Fruit fly (Drosophila melanogaster): ENCODE results near the gene CG1662.

The CG1662 gene

dm6 chrX:13383770-13384169 lies 3.6 kb upstream of the CG1662 start (continued):
- TF ChIP-seq az2 (GFP tag; optimal IDR thresholded peaks at IDR 0.05): peak; percentile 56
- peak; percentile 56 for TF ChIP-seq bbx (GFP tag; IDR thresholded peaks at IDR 0.05; ENCODE audit: partially characterized antibody)
- no peak for TF ChIP-seq croc (GFP tag; conservative IDR thresholded peaks at IDR 0.05)
- peak; percentile 39 for TF ChIP-seq CG2678 (tag; optimal IDR thresholded peaks at IDR 0.05)
- peak; percentile 7 for TF ChIP-seq CG12219 (GFP tag; optimal IDR thresholded peaks at IDR 0.05)
- TF ChIP-seq CG15514 (GFP tag; optimal IDR thresholded peaks at IDR 0.05): peak; percentile 22
- TF ChIP-seq MBD-R2 (GFP tag; IDR thresholded peaks at IDR 0.05): peak; percentile 70
- peak; percentile 40; the same call in 1 of the 2 replicates for TF ChIP-seq H2.0 (GFP tag; IDR thresholded peaks at IDR 0.05)
- no peak for TF ChIP-seq Jarid2 (GFP tag; optimal IDR thresholded peaks at IDR 0.05)
- TF ChIP-seq dpn (GFP tag; optimal IDR thresholded peaks at IDR 0.05): peak; percentile 68 to 71
- TF ChIP-seq Bgb (GFP tag; IDR thresholded peaks at IDR 0.05; ENCODE audit: partially characterized antibody): peak; percentile 41; the same call in 1 of the 2 replicates
- peak; percentile 21 for TF ChIP-seq CG6813 (GFP tag; optimal IDR thresholded peaks at IDR 0.05)
- peak; percentile 44 for TF ChIP-seq MTF-1 (GFP tag; optimal IDR thresholded peaks at IDR 0.05; ENCODE audit: borderline replicate concordance)
- no peak for TF ChIP-seq Usf (GFP tag; optimal IDR thresholded peaks at IDR 0.05)
- peak; percentile 56 for TF ChIP-seq CG10366 (GFP tag; IDR thresholded peaks at IDR 0.05)
- TF ChIP-seq salm (tag; optimal IDR thresholded peaks at IDR 0.05): no peak
- TF ChIP-seq CG2712 (tag; optimal IDR thresholded peaks at IDR 0.05): peak; percentile 31
- TF ChIP-seq CG8089 (GFP tag; optimal IDR thresholded peaks at IDR 0.05): peak; percentile 12
- TF ChIP-seq HmgZ (tag; optimal IDR thresholded peaks at IDR 0.05): peak; percentile 86
- peak; percentile 52; the same call in 1 of the 2 replicates for TF ChIP-seq CG17328 (GFP tag; IDR thresholded peaks at IDR 0.05)
- TF ChIP-seq nau (GFP tag; optimal IDR thresholded peaks at IDR 0.05): no peak
- TF ChIP-seq prd (optimal IDR thresholded peaks at IDR 0.05): no peak
- peak; percentile 65 for TF ChIP-seq prd (GFP tag; IDR thresholded peaks at IDR 0.05)
- TF ChIP-seq br (optimal IDR thresholded peaks at IDR 0.05): no peak
- peak; percentile 11 for TF ChIP-seq pfk (GFP tag; optimal IDR thresholded peaks at IDR 0.05)
- no peak for TF ChIP-seq CG4360 (GFP tag; IDR thresholded peaks at IDR 0.05)
- TF ChIP-seq peb (GFP tag; IDR thresholded peaks at IDR 0.05): no peak
- peak; percentile 71; the same call in 1 of the 2 replicates for TF ChIP-seq chm (GFP tag; IDR thresholded peaks at IDR 0.05)
- peak; percentile 76; the same call in 3 of the 4 replicates for TF ChIP-seq Gug (GFP tag; IDR thresholded peaks at IDR 0.05)
- peak; percentile 23; the same call in 1 of the 3 replicates for TF ChIP-seq CG34224 (GFP tag; IDR thresholded peaks at IDR 0.05; ENCODE audit: partially characterized antibody)
- peak; percentile 22; the same call in 1 of the 3 replicates for TF ChIP-seq gce (GFP tag; IDR thresholded peaks at IDR 0.05)
- TF ChIP-seq pum (GFP tag; optimal IDR thresholded peaks at IDR 0.05): peak; percentile 64
- peak; percentile 78 for TF ChIP-seq Rfx (GFP tag; IDR thresholded peaks at IDR 0.05)
- TF ChIP-seq CG6765 (GFP tag; optimal IDR thresholded peaks at IDR 0.05): peak; percentile 50
- peak; percentile 78 for TF ChIP-seq lilli (GFP tag; optimal IDR thresholded peaks at IDR 0.05)
- peak; percentile 32 for TF ChIP-seq Myb (GFP tag; optimal IDR thresholded peaks at IDR 0.05)
- TF ChIP-seq CG14667 (GFP tag; IDR thresholded peaks at IDR 0.05): peak; percentile 30; the same call in 1 of the 2 replicates
- peak; percentile 1 for TF ChIP-seq CG9817 (tag; optimal IDR thresholded peaks at IDR 0.05)
- TF ChIP-seq CG31388 (GFP tag; optimal IDR thresholded peaks at IDR 0.05): no peak
- TF ChIP-seq CG10979 (tag; optimal IDR thresholded peaks at IDR 0.05): no peak
- TF ChIP-seq Meics (GFP tag; optimal IDR thresholded peaks at IDR 0.05): peak; percentile 65
- TF ChIP-seq CG17912 (GFP tag; optimal IDR thresholded peaks at IDR 0.05): peak; percentile 79
- TF ChIP-seq CG9727 (GFP tag; optimal IDR thresholded peaks at IDR 0.05): peak; percentile 10
- TF ChIP-seq Max (GFP tag; optimal IDR thresholded peaks at IDR 0.05): peak; percentile 32
- TF ChIP-seq Dek (tag; optimal IDR thresholded peaks at IDR 0.05): peak; percentile 51
- TF ChIP-seq ase (GFP tag; IDR thresholded peaks at IDR 0.05): peak; percentile 30; the same call in 1 of the 3 replicates
- TF ChIP-seq CG18619 (GFP tag; optimal IDR thresholded peaks at IDR 0.05): peak; percentile 12
- no peak for TF ChIP-seq CG1832 (GFP tag; optimal IDR thresholded peaks at IDR 0.05)
- TF ChIP-seq sisA (GFP tag; IDR thresholded peaks at IDR 0.05): peak; percentile 66
- 0 out of 2 replicates have a peak, but pooled peaks have one; percentile 9 for TF ChIP-seq ap (GFP tag; IDR thresholded peaks at IDR 0.05)
- peak; percentile 40 for TF ChIP-seq HHEX (GFP tag; optimal IDR thresholded peaks at IDR 0.05)

Measured in whole organism, embryonic.